Worm (Caenorhabditis elegans) whole organism, L1 larva: ENCODE measurements around the gene copb-2.

Source experiments
- F16B12.6 ChIP-seq: fragments of 150-350 bp; optimal IDR thresholded peaks from 2 replicates; lab custom pipeline; 2014; ENCODE audit warnings: missing biosample characterization, missing genetic modification characterization
- aha-1 ChIP-seq: fragments of 150-350 bp; optimal IDR thresholded peaks from 2 replicates; lab custom pipeline; 2014; ENCODE audit warnings: missing biosample characterization, missing genetic modification characterization
- ceh-82 ChIP-seq, 3 experiments: fragments of 150-350 bp in 1 of 3; sonication (generic microtip) in 2 of 3; optimal IDR thresholded peaks; 2 replicates each; lab custom pipeline; 2014 to 2017; ENCODE audit warnings: missing biosample characterization in 3 of 3, missing genetic modification characterization in 3 of 3
- ceh-88 ChIP-seq: fragments of 200-800 bp; sonication (Bioruptor generic); IDR thresholded peaks from 2 replicates; pipeline ENCODE4 v1.3.6; 2022; ENCODE audit warnings: missing genetic modification characterization, missing compliant biosample characterization
- jun-1 ChIP-seq: fragments of 150-350 bp; optimal IDR thresholded peaks from 2 replicates; lab custom pipeline; 2014; ENCODE audit warnings: missing biosample characterization, missing genetic modification reagents, missing genetic modification characterization
- lsy-2 ChIP-seq, 2 experiments: fragments of 150-350 bp; optimal IDR thresholded peaks; 2 replicates each; lab custom pipeline; 2014; ENCODE audit warnings: missing biosample characterization in 2 of 2, missing genetic modification characterization in 2 of 2
- nhr-28 ChIP-seq: fragments of 150-350 bp; optimal IDR thresholded peaks from 2 replicates; lab custom pipeline; 2014; ENCODE audit warnings: missing biosample characterization, missing genetic modification characterization
- nhr-77 ChIP-seq: fragments of 150-350 bp; optimal IDR thresholded peaks from 2 replicates; lab custom pipeline; 2014; ENCODE audit warnings: missing biosample characterization, missing genetic modification characterization
- sup-37 ChIP-seq: fragments of 200-800 bp; sonication (Bioruptor generic); optimal IDR thresholded peaks from 2 replicates; lab custom pipeline; 2018; ENCODE audit warnings: mild to moderate bottlenecking, missing genetic modification characterization, missing compliant biosample characterization
- unc-62 ChIP-seq: fragments of 150-350 bp; optimal IDR thresholded peaks from 2 replicates; lab custom pipeline; 2014; ENCODE audit warnings: missing biosample characterization, missing genetic modification reagents, missing genetic modification characterization
- ztf-4 ChIP-seq: fragments of 150-350 bp; optimal IDR thresholded peaks from 2 replicates; lab custom pipeline; 2014; ENCODE audit warnings: missing biosample characterization, missing genetic modification characterization

- TF ChIP-seq F16B12.6 (tag; lab: Kevin White, UChicago) (no peak), unc-62 (GFP tag; lab: Kevin White, UChicago) (no peak), ztf-4 (tag; lab: Kevin White, UChicago) (no peak), ceh-88 (GFP tag; lab: Robert Waterston, UW) (no peak), nhr-77 (tag; lab: Kevin White, UChicago) (no peak), jun-1 (tag; lab: Kevin White, UChicago) (no peak), lsy-2 (tag; optimal IDR thresholded peaks at IDR 0.05; lab: Kevin White, UChicago) (no peak), ceh-82 (tag; optimal IDR thresholded peaks at IDR 0.05; lab: Kevin White, UChicago) (no peak), aha-1 (tag; lab: Kevin White, UChicago) (no peak), sup-37 (GFP tag; lab: Kevin White, UChicago) (no peak), nhr-28 (tag; lab: Kevin White, UChicago) (no peak)
These were observed 40.6 kb downstream of the copb-2 start, which contains the start of gene ugt-21 for ce11 chrIV:9500100-9500499.
